Fruit fly (Drosophila melanogaster) whole organism, wandering third instar larva: ENCODE data around the gene Nhe3.

Experiments used
- CG32264 ChIP-seq: fragments of 200-800 bp; sonication (Bioruptor generic); optimal IDR thresholded peaks from 2 replicates; lab custom pipeline; 2016; ENCODE audit warnings: missing biosample characterization, missing genetic modification characterization
- HLH106 ChIP-seq: fragments of 200-800 bp; optimal IDR thresholded peaks from 3 replicates; lab custom pipeline; 2019; ENCODE audit warnings: missing biosample characterization, mild to moderate bottlenecking, missing genetic modification characterization, moderate library complexity
- Hr78 ChIP-seq: fragments of >200 bp; optimal IDR thresholded peaks from 2 replicates; lab custom pipeline; 2017; ENCODE audit warnings: missing biosample characterization, missing genetic modification characterization
- Myc ChIP-seq: fragments of >200 bp; optimal IDR thresholded peaks from 2 replicates; lab custom pipeline; 2017
- dmrt93B ChIP-seq: fragments of 200-800 bp; sonication (Bioruptor generic); optimal IDR thresholded peaks from 2 replicates; lab custom pipeline; 2018; ENCODE audit warnings: missing biosample characterization, mild to moderate bottlenecking, missing genetic modification characterization
- dsf ChIP-seq: sonication (Bioruptor generic); optimal IDR thresholded peaks from 2 replicates; lab custom pipeline; 2016; ENCODE audit warnings: missing biosample characterization, missing genetic modification characterization, borderline replicate concordance
- psq ChIP-seq: fragments of 200-800 bp; sonication (Bioruptor generic); optimal IDR thresholded peaks from 3 replicates; lab custom pipeline; 2017; ENCODE audit warnings: missing biosample characterization, mild to moderate bottlenecking, missing genetic modification characterization, moderate library complexity
- tai ChIP-seq: sonication (Bioruptor generic); optimal IDR thresholded peaks from 2 replicates; lab custom pipeline; 2016; ENCODE audit warnings: missing biosample characterization, missing genetic modification characterization

DNA sequence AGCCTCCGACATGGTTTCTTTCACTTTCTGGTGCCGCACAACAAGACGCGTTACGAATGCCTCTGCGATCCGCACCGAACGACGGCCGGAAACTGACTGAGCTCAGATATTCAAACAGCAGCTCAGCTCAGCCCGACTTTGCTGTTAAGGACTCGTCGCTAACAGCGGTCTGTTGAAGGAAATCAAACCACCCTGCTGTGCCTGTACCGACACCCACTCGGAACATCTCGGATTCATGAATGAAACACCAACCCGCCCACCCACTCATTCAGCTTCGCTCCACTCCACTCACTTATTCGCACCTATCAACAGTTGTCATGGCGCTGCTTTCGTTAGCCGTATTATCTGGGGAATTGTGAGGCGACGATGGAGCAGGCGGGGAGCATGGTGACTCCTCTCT lies 51.9 kb downstream of the Nhe3 start, which contains the start of gene Oatp26F:
- no peak for TF ChIP-seq CG32264 (GFP tag; lab: Kevin White, UChicago)
- no peak for TF ChIP-seq psq (GFP tag; lab: Kevin White, UChicago)
- no peak for TF ChIP-seq Hr78
- no peak for TF ChIP-seq tai (GFP tag; lab: Kevin White, UChicago)
- no peak for TF ChIP-seq dmrt93B (GFP tag; lab: Kevin White, UChicago)
- no peak for TF ChIP-seq HLH106 (tag; lab: Kevin White, UChicago)
- no peak for TF ChIP-seq dsf
- TF ChIP-seq Myc: no peak
